Worm (Caenorhabditis elegans): ENCODE results near the gene F46G10.4.

The F46G10.4 gene

DNA sequence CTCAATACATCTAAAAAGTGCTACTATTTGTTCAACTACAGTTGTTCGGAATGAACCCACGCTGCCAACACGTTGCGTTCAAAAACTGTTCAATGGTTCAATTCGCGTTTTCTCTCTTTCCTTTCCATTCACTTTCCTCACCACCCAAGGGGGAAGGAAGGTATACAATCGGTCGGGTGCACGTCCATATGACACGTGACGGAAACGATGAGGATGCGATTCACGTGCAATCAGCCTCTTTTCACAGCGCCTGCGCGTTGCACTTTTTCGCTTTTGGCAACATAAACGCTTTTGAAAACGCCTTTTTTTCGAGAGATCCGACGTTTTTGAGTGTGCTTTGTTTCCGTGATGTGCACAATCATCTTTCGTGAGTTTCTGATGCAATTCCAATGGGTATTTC lies 24.7 kb downstream of the F46G10.4 start (continued):
- TF ChIP-seq lsy-2 (tag; optimal IDR thresholded peaks at IDR 0.05) (peak; percentile 12 to 73), saeg-2 (GFP tag; IDR thresholded peaks at IDR 0.05) (0 out of 2 replicates have a peak, but pooled peaks have one; percentile 20), set-16 (GFP tag; IDR thresholded peaks at IDR 0.05) (peak; percentile 21; the same call in 1 of the 2 replicates), dmd-9 (GFP tag; IDR thresholded peaks at IDR 0.05) (no peak), hlh-30 (tag; optimal IDR thresholded peaks at IDR 0.05; ENCODE audit: insufficient read depth) (peak; percentile 98), ctbp-1 (GFP tag; IDR thresholded peaks at IDR 0.05) (no peak), ceh-82 (tag; optimal IDR thresholded peaks at IDR 0.05) (no peak), ztf-11 (tag; optimal IDR thresholded peaks at IDR 0.05) (no peak), mdt-29 (GFP tag; IDR thresholded peaks at IDR 0.05) (no peak), R02D3.7 (tag; optimal IDR thresholded peaks at IDR 0.05) (no peak), lin-29 (GFP tag; IDR thresholded peaks at IDR 0.05) (no peak), dpl-1 (GFP tag; optimal IDR thresholded peaks at IDR 0.05) (peak; percentile 13), duxl-1 (tag; optimal IDR thresholded peaks at IDR 0.05; ENCODE audit: poor library complexity) (peak; percentile 78), vab-7 (GFP tag; IDR thresholded peaks at IDR 0.05) (no peak), ceh-28 (tag; optimal IDR thresholded peaks at IDR 0.05) (no peak), aha-1 (tag) (peak; percentile 99), nhr-6 (tag; optimal IDR thresholded peaks at IDR 0.05) (peak; percentile 78)

DNA sequence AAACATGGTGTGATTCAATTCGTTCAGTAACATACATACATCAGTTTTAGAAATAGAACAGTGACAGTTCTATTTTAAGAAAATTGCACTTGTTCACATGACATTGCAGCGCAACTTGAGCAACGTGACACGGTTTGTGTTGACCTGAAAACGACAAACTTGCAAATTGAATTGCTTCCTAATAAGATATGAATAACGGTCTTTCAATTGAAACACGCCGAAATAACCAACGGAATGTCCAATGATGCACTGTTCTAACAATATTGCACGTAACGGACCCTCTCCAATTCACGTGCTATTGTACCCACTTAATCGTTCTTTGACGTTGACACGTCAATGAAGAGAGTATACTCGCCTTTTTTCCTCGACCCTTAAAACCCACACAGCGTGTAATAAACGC lies 26.0 kb downstream of the F46G10.4 start:
- TF ChIP-seq pha-4 (GFP tag; IDR thresholded peaks at IDR 0.05), result no peak
- no peak for TF ChIP-seq pha-4 (tag; optimal IDR thresholded peaks at IDR 0.05)
- peak; percentile 18 for TF ChIP-seq nhr-28 (tag; optimal IDR thresholded peaks at IDR 0.05)
- TF ChIP-seq hlh-11 (tag; optimal IDR thresholded peaks at IDR 0.05), result peak; percentile 62
- TF ChIP-seq hlh-30 (tag; optimal IDR thresholded peaks at IDR 0.05; ENCODE audit: insufficient read depth), result peak; percentile 67
- TF ChIP-seq daf-16 (GFP tag; optimal IDR thresholded peaks at IDR 0.05), result no peak
- TF ChIP-seq daf-16 (tag; optimal IDR thresholded peaks at IDR 0.05), result peak; percentile 72
- peak in 1 of 2 experiments; percentile 91 for TF ChIP-seq hif-1 (tag; optimal IDR thresholded peaks at IDR 0.05)
- TF ChIP-seq mdl-1 (tag; optimal IDR thresholded peaks at IDR 0.05), result peak in 1 of 2 experiments; percentile 23
- TF ChIP-seq dve-1 (tag; optimal IDR thresholded peaks at IDR 0.05; ENCODE audit: insufficient read depth), result peak; percentile 67
- no peak for TF ChIP-seq T20F7.1 (GFP tag; optimal IDR thresholded peaks at IDR 0.05)
- peak in 1 of 2 experiments; percentile 27 for TF ChIP-seq lsy-2 (tag; optimal IDR thresholded peaks at IDR 0.05)
- TF ChIP-seq nhr-48 (tag; optimal IDR thresholded peaks at IDR 0.05), result peak; percentile 68
- peak; percentile 93 for TF ChIP-seq mxl-2 (GFP tag; conservative IDR thresholded peaks at IDR 0.05)
- TF ChIP-seq aha-1 (tag), result peak; percentile 99
- peak; percentile 84 for TF ChIP-seq dmd-6 (GFP tag; IDR thresholded peaks at IDR 0.05)
- peak; percentile 79 for TF ChIP-seq mxl-3 (GFP tag; optimal IDR thresholded peaks at IDR 0.05)
- TF ChIP-seq lir-3 (tag; optimal IDR thresholded peaks at IDR 0.05), result no peak
- 0 out of 2 replicates have a peak, but pooled peaks have one; percentile 23 for TF ChIP-seq tra-1 (GFP tag; IDR thresholded peaks at IDR 0.05)
- no peak for TF ChIP-seq T26A8.4 (GFP tag; IDR thresholded peaks at IDR 0.05)
- peak; percentile 50; the same call in 1 of the 2 replicates for TF ChIP-seq mdt-29 (GFP tag; IDR thresholded peaks at IDR 0.05)
- TF ChIP-seq spr-3 (GFP tag; optimal IDR thresholded peaks at IDR 0.05), result no peak

DNA sequence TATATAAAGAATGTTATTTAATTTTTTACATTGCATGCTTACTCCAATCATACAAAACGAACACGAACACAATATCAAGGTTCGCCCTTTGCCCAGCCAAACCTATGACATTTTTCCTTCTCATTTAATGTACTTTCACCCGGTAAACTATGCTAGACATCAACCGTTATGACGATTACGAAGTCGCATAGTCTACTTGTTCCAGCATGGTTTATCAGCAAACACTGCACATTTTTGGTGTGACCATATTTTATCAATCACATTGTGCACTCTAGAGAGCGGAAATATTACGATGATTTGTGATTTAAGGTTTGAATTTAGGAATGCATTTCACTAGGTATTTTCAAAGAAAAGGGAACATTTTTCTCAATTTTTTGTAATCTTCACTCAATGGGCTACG lies 26.8 kb downstream of the F46G10.4 start:
- TF ChIP-seq T20F7.1 (GFP tag; optimal IDR thresholded peaks at IDR 0.05) (peak; percentile 47), nhr-102 (tag; optimal IDR thresholded peaks at IDR 0.05) (peak; percentile 46), mep-1 (tag; optimal IDR thresholded peaks at IDR 0.05) (no peak), lin-29 (GFP tag; IDR thresholded peaks at IDR 0.05) (no peak), aly-2 (tag; optimal IDR thresholded peaks at IDR 0.05) (no peak), daf-16 (GFP tag; optimal IDR thresholded peaks at IDR 0.05) (no peak), daf-16 (tag; optimal IDR thresholded peaks at IDR 0.05) (peak; percentile 65), ama-1 (optimal IDR thresholded peaks at IDR 0.05) (no peak), dmd-8 (GFP tag; IDR thresholded peaks at IDR 0.05) (no peak), rbr-2 (tag; optimal IDR thresholded peaks at IDR 0.05) (no peak), F44E2.7 (GFP tag; IDR thresholded peaks at IDR 0.05) (no peak), dpl-1 (GFP tag; optimal IDR thresholded peaks at IDR 0.05) (no peak), lin-15B (tag; optimal IDR thresholded peaks at IDR 0.05) (no peak), snpc-1.2 (GFP tag; IDR thresholded peaks at IDR 0.05) (no peak), F10B5.3 (tag; optimal IDR thresholded peaks at IDR 0.05) (no peak), unc-39 (tag; optimal IDR thresholded peaks at IDR 0.05) (no peak), attf-4 (tag; optimal IDR thresholded peaks at IDR 0.05) (no peak), pha-4 (GFP tag; IDR thresholded peaks at IDR 0.05) (no peak), pha-4 (tag; optimal IDR thresholded peaks at IDR 0.05) (no peak), zip-2 (tag; optimal IDR thresholded peaks at IDR 0.05) (no peak), mdl-1 (tag; optimal IDR thresholded peaks at IDR 0.05) (peak in 1 of 2 experiments; percentile 40), F37D6.2 (tag; optimal IDR thresholded peaks at IDR 0.05) (no peak)
